Worm (Caenorhabditis elegans): Measurements from ENCODE around the gene vti-1.

DNA sequence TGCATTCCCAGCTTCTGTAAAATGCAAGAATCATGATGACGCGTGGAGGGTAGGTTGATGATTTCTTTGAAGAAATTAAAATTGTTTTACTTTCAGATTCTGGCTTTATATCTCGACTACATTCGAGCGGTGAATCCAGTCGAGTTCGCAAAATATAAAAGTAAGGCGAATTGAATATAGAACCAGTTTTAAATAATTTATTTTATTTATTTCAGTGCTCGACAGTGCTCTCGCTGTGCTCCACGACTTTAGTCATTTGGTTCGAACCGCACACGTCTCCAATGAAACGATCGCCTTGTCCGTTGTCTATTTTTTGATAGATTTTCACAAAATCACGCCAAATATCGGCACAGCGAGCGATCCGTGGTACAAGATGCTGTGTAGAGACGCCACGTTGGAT lies 15.7 kb upstream of the vti-1 start, which contains the start of gene Y57G11C.1130:
- no peak for TF ChIP-seq unc-39 (tag; optimal IDR thresholded peaks at IDR 0.05)
- TF ChIP-seq nhr-12 (tag; optimal IDR thresholded peaks at IDR 0.05), result no peak
- TF ChIP-seq lsy-2 (tag; optimal IDR thresholded peaks at IDR 0.05), result no peak
- no peak for TF ChIP-seq sptf-1 (tag; optimal IDR thresholded peaks at IDR 0.05)
- no peak for TF ChIP-seq nhr-28 (tag; optimal IDR thresholded peaks at IDR 0.05)
- no peak for TF ChIP-seq mls-2 (tag; optimal IDR thresholded peaks at IDR 0.05)
- no peak for TF ChIP-seq drap-1 (GFP tag; optimal IDR thresholded peaks at IDR 0.05)
- no peak for TF ChIP-seq pha-4 (tag; optimal IDR thresholded peaks at IDR 0.05)
- no peak for TF ChIP-seq mab-5 (tag; optimal IDR thresholded peaks at IDR 0.05)
- TF ChIP-seq hlh-1 (tag; optimal IDR thresholded peaks at IDR 0.05), result no peak
- TF ChIP-seq bed-3 (GFP tag; optimal IDR thresholded peaks at IDR 0.05), result no peak
- no peak for TF ChIP-seq nhr-2 (tag; optimal IDR thresholded peaks at IDR 0.05)
